Worm (Caenorhabditis elegans) whole organism, L1 larva: ENCODE measurements around the gene srx-54.

Experiments used
- C16A3.4 ChIP-seq: fragments of 150-350 bp; optimal IDR thresholded peaks from 2 replicates; lab custom pipeline; 2014; ENCODE audit warnings: missing biosample characterization, missing genetic modification characterization
- ama-1 ChIP-seq: fragments of 150-350 bp; optimal IDR thresholded peaks from 2 replicates; lab custom pipeline; 2014
- jun-1 ChIP-seq: fragments of 150-350 bp; optimal IDR thresholded peaks from 2 replicates; lab custom pipeline; 2014; ENCODE audit warnings: missing biosample characterization, missing genetic modification reagents, missing genetic modification characterization
- lin-35 ChIP-seq, 2 experiments: fragments of 150-350 bp; optimal IDR thresholded peaks; 2 replicates each; lab custom pipeline; 2014; ENCODE audit warnings: missing biosample characterization in 2 of 2, missing genetic modification characterization in 2 of 2, missing genetic modification reagents in 2 of 2
- skn-1 ChIP-seq: fragments of 150-350 bp; optimal IDR thresholded peaks from 2 replicates; lab custom pipeline; 2014; ENCODE audit warnings: missing biosample characterization, missing genetic modification characterization
- unc-62 ChIP-seq: fragments of 150-350 bp; optimal IDR thresholded peaks from 2 replicates; lab custom pipeline; 2014; ENCODE audit warnings: missing biosample characterization, missing genetic modification reagents, missing genetic modification characterization

- no peak for TF ChIP-seq skn-1 (tag; lab: Kevin White, UChicago)
- no peak for TF ChIP-seq C16A3.4 (tag; lab: Kevin White, UChicago)
- no peak for TF ChIP-seq ama-1 (lab: Kevin White, UChicago)
- TF ChIP-seq unc-62: no peak
- no peak for TF ChIP-seq lin-35 (GFP tag; optimal IDR thresholded peaks at IDR 0.05; lab: Kevin White, UChicago)
- TF ChIP-seq jun-1 (tag; lab: Kevin White, UChicago): no peak
Measured at ce11 chrV:16973338-16973737, 1.7 kb upstream of the srx-54 start.
